Fruit fly (Drosophila melanogaster) whole organism, embryonic: ENCODE measurements around the gene HDAC6.
A peak's percentile ranks its signal among the peaks of the same experiment; 100 is the strongest.

Source experiments
- ATbp ChIP-seq: fragments of 200-800 bp; sonication (Bioruptor generic); optimal IDR thresholded peaks from 2 replicates; lab custom pipeline; 2017; ENCODE audit warnings: missing biosample characterization, mild to moderate bottlenecking, missing genetic modification characterization, missing genetic modification reagents
- Atf3 ChIP-seq: fragments of 200-800 bp; sonication (Bioruptor generic); optimal IDR thresholded peaks from 3 replicates; lab custom pipeline; 2016; ENCODE audit warnings: missing biosample characterization, missing genetic modification characterization
- Bgb ChIP-seq: fragments of 200-800 bp; sonication (Bioruptor generic); IDR thresholded peaks from 2 replicates; pipeline ENCODE4 v1.3.6; 2022; ENCODE audit warnings: missing biosample characterization, missing genetic modification characterization; ENCODE audit not compliant: partially characterized antibody
- CG10209 ChIP-seq: fragments of 200-800 bp; sonication (Bioruptor generic); optimal IDR thresholded peaks from 3 replicates; lab custom pipeline; 2017; ENCODE audit warnings: missing biosample characterization, mild to moderate bottlenecking, missing genetic modification characterization, missing genetic modification reagents
- CG10267 ChIP-seq: fragments of 200-800 bp; sonication (Bioruptor generic); optimal IDR thresholded peaks from 2 replicates; lab custom pipeline; 2018; ENCODE audit warnings: missing biosample characterization, mild to moderate bottlenecking, missing genetic modification characterization, moderate library complexity
- CG10959 ChIP-seq: fragments of 200-800 bp; sonication (Bioruptor generic); IDR thresholded peaks from 2 replicates; pipeline ENCODE4 v1.3.6; 2022; ENCODE audit warnings: missing biosample characterization, missing genetic modification characterization
- CG11504 ChIP-seq: fragments of 200-800 bp; sonication (Bioruptor generic); optimal IDR thresholded peaks from 3 replicates; lab custom pipeline; 2019; ENCODE audit warnings: missing biosample characterization, mild to moderate bottlenecking, missing genetic modification characterization, moderate library complexity
- CG12391 ChIP-seq: fragments of 200-800 bp; sonication (Bioruptor generic); optimal IDR thresholded peaks from 3 replicates; lab custom pipeline; 2018; ENCODE audit warnings: missing biosample characterization, mild to moderate bottlenecking, missing genetic modification characterization, moderate library complexity
- CG12659 ChIP-seq: fragments of 200-800 bp; sonication (Bioruptor generic); optimal IDR thresholded peaks from 3 replicates; lab custom pipeline; 2017; ENCODE audit warnings: mild to moderate bottlenecking, missing biosample characterization, missing genetic modification reagents, missing genetic modification characterization
- CG1529 ChIP-seq: fragments of 200-800 bp; sonication (Bioruptor generic); optimal IDR thresholded peaks from 3 replicates; lab custom pipeline; 2018; ENCODE audit warnings: missing biosample characterization, missing genetic modification characterization
- CG15696 ChIP-seq: fragments of 200-800 bp; sonication (Bioruptor generic); optimal IDR thresholded peaks from 2 replicates; lab custom pipeline; 2019; ENCODE audit warnings: missing biosample characterization, mild to moderate bottlenecking, missing genetic modification characterization, moderate library complexity
- CG17361 ChIP-seq: fragments of 200-800 bp; sonication (Bioruptor generic); IDR thresholded peaks from 3 replicates; pipeline ENCODE4 v1.3.6; 2022; ENCODE audit warnings: missing biosample characterization, missing genetic modification characterization
- CG17829 ChIP-seq: fragments of 200-800 bp; optimal IDR thresholded peaks from 2 replicates; lab custom pipeline; 2019; ENCODE audit warnings: missing biosample characterization, mild to moderate bottlenecking, missing genetic modification characterization, moderate library complexity
- CG18262 ChIP-seq: fragments of 200-800 bp; optimal IDR thresholded peaks from 3 replicates; lab custom pipeline; 2019; ENCODE audit warnings: missing biosample characterization, mild to moderate bottlenecking, missing genetic modification characterization, moderate library complexity
- CG18764 ChIP-seq: fragments of 200-800 bp; sonication (Bioruptor generic); optimal IDR thresholded peaks from 3 replicates; lab custom pipeline; 2016; ENCODE audit warnings: missing biosample characterization, missing genetic modification characterization
- CG2129 ChIP-seq: fragments of 200-800 bp; sonication (Bioruptor generic); IDR thresholded peaks from 2 replicates; pipeline ENCODE4 v1.3.6; 2022; ENCODE audit warnings: missing biosample characterization, missing genetic modification characterization; ENCODE audit not compliant: partially characterized antibody
- CG33557 ChIP-seq: fragments of 200-800 bp; sonication (Bioruptor generic); optimal IDR thresholded peaks from 2 replicates; lab custom pipeline; 2019; ENCODE audit warnings: missing biosample characterization, mild to moderate bottlenecking, missing genetic modification characterization, moderate library complexity
- CG4707 ChIP-seq: fragments of 200-800 bp; sonication (Bioruptor generic); optimal IDR thresholded peaks from 2 replicates; lab custom pipeline; 2018; ENCODE audit warnings: missing biosample characterization, mild to moderate bottlenecking, missing genetic modification characterization, moderate library complexity
- CG7556 ChIP-seq: fragments of 200-800 bp; sonication (Bioruptor generic); optimal IDR thresholded peaks from 2 replicates; lab custom pipeline; 2017; ENCODE audit warnings: missing biosample characterization, mild to moderate bottlenecking, missing genetic modification characterization
- Camta ChIP-seq: fragments of 200-800 bp; sonication (Bioruptor generic); optimal IDR thresholded peaks from 2 replicates; lab custom pipeline; 2016; ENCODE audit warnings: missing biosample characterization, missing genetic modification characterization
- Hmx ChIP-seq: fragments of 200-800 bp; sonication (Bioruptor generic); optimal IDR thresholded peaks from 2 replicates; lab custom pipeline; 2016; ENCODE audit warnings: missing biosample characterization, missing genetic modification characterization
- Lpt ChIP-seq: fragments of >200 bp; optimal IDR thresholded peaks from 2 replicates; lab custom pipeline; 2018; ENCODE audit warnings: missing biosample characterization, missing genetic modification characterization
- MBD-R2 ChIP-seq: fragments of 200-800 bp; sonication (Bioruptor generic); IDR thresholded peaks from 2 replicates; pipeline ENCODE4 v1.3.6; 2022; ENCODE audit warnings: missing biosample characterization, missing genetic modification characterization
- Med ChIP-seq: fragments of 200-800 bp; sonication (Bioruptor generic); peaks from one replicate; lab custom pipeline; 2016; ENCODE audit warnings: missing biosample characterization, missing genetic modification characterization, mild to moderate bottlenecking, inconsistent platforms, moderate library complexity
- Meics ChIP-seq: fragments of 200-800 bp; sonication (Bioruptor generic); optimal IDR thresholded peaks from 2 replicates; lab custom pipeline; 2017; ENCODE audit warnings: missing biosample characterization, mild to moderate bottlenecking, missing genetic modification characterization
- NFAT ChIP-seq: fragments of 200-800 bp; sonication (Bioruptor generic); IDR thresholded peaks from 2 replicates; pipeline ENCODE4 v1.3.6; 2022; ENCODE audit warnings: missing biosample characterization, missing genetic modification characterization
- Oaz ChIP-seq: fragments of 200-800 bp; sonication (Bioruptor generic); IDR thresholded peaks from 2 replicates; pipeline ENCODE4 v1.3.6; 2022; ENCODE audit warnings: missing biosample characterization, missing genetic modification characterization
- Oli ChIP-seq: fragments of 200-800 bp; sonication (Bioruptor generic); optimal IDR thresholded peaks from 2 replicates; lab custom pipeline; 2018; ENCODE audit warnings: missing biosample characterization, mild to moderate bottlenecking, missing genetic modification characterization, moderate library complexity
- Pdp1 ChIP-seq, 2 experiments: fragments of 200-800 bp; sonication (Bioruptor generic); optimal IDR thresholded peaks; 3 replicates each; lab custom pipeline; 2016; ENCODE audit warnings: missing biosample characterization in 2 of 2, missing genetic modification characterization in 2 of 2, mild to moderate bottlenecking in 1 of 2, moderate library complexity in 1 of 2
- TFAM ChIP-seq: fragments of 200-800 bp; sonication (Bioruptor generic); optimal IDR thresholded peaks from 2 replicates; lab custom pipeline; 2017; ENCODE audit warnings: missing biosample characterization, missing genetic modification characterization, inconsistent platforms
- Xbp1 ChIP-seq: fragments of 200-800 bp; sonication (Bioruptor generic); optimal IDR thresholded peaks from 3 replicates; lab custom pipeline; 2016; ENCODE audit warnings: missing biosample characterization, mild to moderate bottlenecking, missing genetic modification characterization
- bigmax ChIP-seq: fragments of 200-800 bp; sonication (Bioruptor generic); optimal IDR thresholded peaks from 2 replicates; lab custom pipeline; 2018; ENCODE audit warnings: missing biosample characterization, mild to moderate bottlenecking, missing genetic modification characterization
- bsh ChIP-seq, 2 experiments: fragments of 200-800 bp; sonication (Bioruptor generic); optimal IDR thresholded peaks; 2 replicates each; lab custom pipeline; 2017 to 2018; ENCODE audit warnings: mild to moderate bottlenecking in 2 of 2, missing biosample characterization in 2 of 2, missing genetic modification characterization in 2 of 2, moderate library complexity in 1 of 2
- cad ChIP-seq: fragments of >200 bp; optimal IDR thresholded peaks from 2 replicates; lab custom pipeline; 2017; ENCODE audit warnings: missing biosample characterization, missing genetic modification characterization
- cg ChIP-seq: fragments of 200-800 bp; sonication (Bioruptor generic); optimal IDR thresholded peaks from 3 replicates; lab custom pipeline; 2019; ENCODE audit warnings: missing biosample characterization, mild to moderate bottlenecking, missing genetic modification characterization, moderate library complexity
- chn ChIP-seq: fragments of 200-800 bp; sonication (Bioruptor generic); optimal IDR thresholded peaks from 2 replicates; lab custom pipeline; 2016; ENCODE audit warnings: missing biosample characterization, missing genetic modification characterization
- dmrt11E ChIP-seq: fragments of 200-800 bp; sonication (Bioruptor generic); optimal IDR thresholded peaks from 3 replicates; lab custom pipeline; 2018; ENCODE audit warnings: missing biosample characterization, mild to moderate bottlenecking, missing genetic modification characterization, moderate library complexity
- dmrt99B ChIP-seq: fragments of 200-800 bp; sonication (Bioruptor generic); optimal IDR thresholded peaks from 2 replicates; lab custom pipeline; 2018; ENCODE audit warnings: missing biosample characterization, mild to moderate bottlenecking, missing genetic modification characterization, moderate library complexity
- emc ChIP-seq: fragments of 200-800 bp; sonication (Bioruptor generic); optimal IDR thresholded peaks from 2 replicates; lab custom pipeline; 2016; ENCODE audit warnings: missing biosample characterization, missing genetic modification characterization
- eve ChIP-seq, 2 experiments: fragments of >200 bp; optimal IDR thresholded peaks; 2 replicates each; lab custom pipeline; 2017; ENCODE audit warnings: missing biosample characterization in 2 of 2, missing genetic modification characterization in 2 of 2
- fd96Cb ChIP-seq: fragments of 200-800 bp; sonication (Bioruptor generic); optimal IDR thresholded peaks from 2 replicates; lab custom pipeline; 2018; ENCODE audit warnings: missing biosample characterization, mild to moderate bottlenecking, missing genetic modification characterization, moderate library complexity
- onecut ChIP-seq: fragments of 200-800 bp; sonication (Bioruptor generic); IDR thresholded peaks from 2 replicates; pipeline ENCODE4 v1.3.6; 2022; ENCODE audit warnings: missing biosample characterization, missing genetic modification characterization
- pho ChIP-seq: fragments of 200-800 bp; sonication (Bioruptor generic); optimal IDR thresholded peaks from 2 replicates; lab custom pipeline; 2016; ENCODE audit warnings: missing biosample characterization, missing genetic modification characterization
- prd ChIP-seq, 3 experiments: fragments of >200 bp in 2 of 3; fragments of 200-800 bp in 1 of 3; sonication (Bioruptor generic) in 1 of 3; optimal IDR thresholded peaks in 2 of 3; IDR thresholded peaks in 1 of 3; 2 replicates in 2 of 3; 3 replicates in 1 of 3; pipeline versions ENCODE4 v1.3.6 to Lab custom; 2017 to 2022; ENCODE audit warnings: missing biosample characterization in 1 of 3, missing genetic modification characterization in 1 of 3
- pros ChIP-seq: fragments of 200-800 bp; sonication (Bioruptor generic); optimal IDR thresholded peaks from 3 replicates; lab custom pipeline; 2019; ENCODE audit warnings: missing biosample characterization, mild to moderate bottlenecking, missing genetic modification characterization, moderate library complexity
- repo ChIP-seq: fragments of 200-800 bp; sonication (Bioruptor generic); optimal IDR thresholded peaks from 2 replicates; lab custom pipeline; 2016; ENCODE audit warnings: missing biosample characterization, missing genetic modification characterization
- rib ChIP-seq: fragments of 200-800 bp; sonication (Bioruptor generic); IDR thresholded peaks from 2 replicates; pipeline ENCODE4 v1.3.6; 2022; ENCODE audit warnings: missing biosample characterization, missing genetic modification characterization
- ro ChIP-seq: fragments of 200-800 bp; sonication (Bioruptor generic); IDR thresholded peaks from 2 replicates; pipeline ENCODE4 v1.3.6; 2022; ENCODE audit warnings: missing biosample characterization, missing genetic modification characterization
- sens ChIP-seq: fragments of 200-800 bp; sonication (Bioruptor generic); peaks from one replicate; lab custom pipeline; 2016; ENCODE audit warnings: missing biosample characterization, missing genetic modification characterization
- toy ChIP-seq: fragments of 200-800 bp; sonication (Bioruptor generic); IDR thresholded peaks from 2 replicates; pipeline ENCODE4 v1.3.6; 2022; ENCODE audit warnings: missing biosample characterization, missing genetic modification characterization
- vvl ChIP-seq: fragments of 200-800 bp; sonication (Bioruptor generic); IDR thresholded peaks from 2 replicates; pipeline ENCODE4 v1.3.6; 2022; ENCODE audit warnings: missing biosample characterization, missing genetic modification characterization

Gene HDAC6

dm6 chrX:15364467-15364866 is 31.4 kb downstream of the HDAC6 start (continued):
- TF ChIP-seq Atf3 (GFP tag; lab: Kevin White, UChicago) (no peak), chn (GFP tag; lab: Kevin White, UChicago) (no peak), ATbp (GFP tag; lab: Kevin White, UChicago) (peak; percentile 15), emc (GFP tag; lab: Kevin White, UChicago) (no peak), Oli (tag; lab: Kevin White, UChicago) (peak; percentile 52), CG12391 (tag; lab: Kevin White, UChicago) (peak; percentile 41), ro (GFP tag; lab: Robert Waterston, UW) (no peak), rib (GFP tag; lab: Robert Waterston, UW) (no peak), CG18262 (tag; lab: Kevin White, UChicago) (peak; percentile 72), prd (optimal IDR thresholded peaks at IDR 0.05; lab: Kevin White, UChicago) (no peak), prd (GFP tag; IDR thresholded peaks at IDR 0.05; lab: Robert Waterston, UW) (0 out of 3 replicates have a peak, but pooled peaks have one; percentile 16), Hmx (GFP tag; lab: Kevin White, UChicago) (no peak), CG17361 (GFP tag; lab: Robert Waterston, UW) (peak; percentile 67; the same call in 2 of the 3 replicates), fd96Cb (peak; percentile 50), CG15696 (no peak), Med (GFP tag; lab: Kevin White, UChicago) (no peak), CG10267 (peak; percentile 32), pros (GFP tag; lab: Kevin White, UChicago) (no peak), Meics (GFP tag; lab: Kevin White, UChicago) (no peak), vvl (GFP tag; lab: Robert Waterston, UW) (no peak), bsh (GFP tag; optimal IDR thresholded peaks at IDR 0.05; lab: Kevin White, UChicago) (peak in 1 of 2 experiments; percentile 55), onecut (GFP tag; lab: Robert Waterston, UW) (no peak), CG7556 (GFP tag; lab: Kevin White, UChicago) (peak; percentile 53), Xbp1 (peak; percentile 25), sens (peak; percentile 3), CG33557 (GFP tag; lab: Kevin White, UChicago) (peak; percentile 13), bigmax (GFP tag; lab: Kevin White, UChicago) (no peak), CG10959 (GFP tag; lab: Robert Waterston, UW) (no peak), cg (GFP tag; lab: Kevin White, UChicago) (no peak), Oaz (GFP tag; lab: Robert Waterston, UW) (no peak), Camta (GFP tag; lab: Kevin White, UChicago) (no peak), Pdp1 (GFP tag; optimal IDR thresholded peaks at IDR 0.05; lab: Kevin White, UChicago) (no peak), CG18764 (GFP tag; lab: Kevin White, UChicago) (no peak), NFAT (GFP tag; lab: Robert Waterston, UW) (no peak), CG11504 (tag; lab: Kevin White, UChicago) (peak; percentile 49), eve (GFP tag; optimal IDR thresholded peaks at IDR 0.05; lab: Kevin White, UChicago) (peak in 1 of 2 experiments; percentile 9), CG1529 (no peak), MBD-R2 (GFP tag; lab: Robert Waterston, UW) (no peak), pho (no peak), Bgb (GFP tag; lab: Robert Waterston, UW) (no peak), repo (GFP tag; lab: Kevin White, UChicago) (no peak), toy (GFP tag; lab: Robert Waterston, UW) (no peak), CG4707 (GFP tag; lab: Kevin White, UChicago) (peak; percentile 18), CG17829 (peak; percentile 27), CG2129 (GFP tag; lab: Robert Waterston, UW) (no peak), Lpt (no peak), dmrt11E (peak; percentile 42), TFAM (GFP tag; lab: Kevin White, UChicago) (no peak), dmrt99B (peak; percentile 58), CG10209 (peak; percentile 13), cad (no peak), CG12659 (GFP tag; lab: Kevin White, UChicago) (peak; percentile 6)
